Worm (Caenorhabditis elegans): ENCODE measurements around the gene C24B5.4.

ce11 chrV:9157597-9157996, 39.5 kb downstream of the C24B5.4 start:
- TF ChIP-seq pha-4 (tag; optimal IDR thresholded peaks at IDR 0.05) (no peak), ama-1 (optimal IDR thresholded peaks at IDR 0.05) (no peak), ama-1 (GFP tag; optimal IDR thresholded peaks at IDR 0.05) (no peak), nhr-27 (tag; optimal IDR thresholded peaks at IDR 0.05) (no peak)

All from whole organism, young adult.